Worm (Caenorhabditis elegans) whole organism, mixed stage, embryonic: ENCODE measurements around the gene hpo-18.

Experiments
- M03D4.4 ChIP-seq: sonication (generic microtip); optimal IDR thresholded peaks from 2 replicates; lab custom pipeline; 2017; ENCODE audit warnings: mild to moderate bottlenecking, missing genetic modification characterization, missing compliant biosample characterization
- bed-3 ChIP-seq: fragments of 200-800 bp; sonication (Bioruptor generic); optimal IDR thresholded peaks from 3 replicates; lab custom pipeline; 2018; ENCODE audit warnings: mild to moderate bottlenecking, missing genetic modification characterization, moderate library complexity, missing compliant biosample characterization
- blmp-1 ChIP-seq: fragments of 150-350 bp; optimal IDR thresholded peaks from 2 replicates; lab custom pipeline; 2014; ENCODE audit warnings: missing biosample characterization, missing genetic modification characterization
- ceh-39 ChIP-seq: fragments of 150-350 bp; optimal IDR thresholded peaks from 2 replicates; lab custom pipeline; 2014; ENCODE audit warnings: missing biosample characterization, missing genetic modification characterization
- ceh-43 ChIP-seq: fragments of 200-800 bp; sonication (Bioruptor generic); optimal IDR thresholded peaks from 2 replicates; lab custom pipeline; 2018; ENCODE audit warnings: mild to moderate bottlenecking, missing genetic modification characterization, moderate library complexity, missing compliant biosample characterization
- ceh-83 ChIP-seq: fragments of 200-800 bp; sonication (Bioruptor generic); optimal IDR thresholded peaks from 2 replicates; lab custom pipeline; 2018; ENCODE audit warnings: mild to moderate bottlenecking, missing genetic modification characterization, missing compliant biosample characterization
- ces-1 ChIP-seq: fragments of 150-350 bp; optimal IDR thresholded peaks from 2 replicates; lab custom pipeline; 2014; ENCODE audit warnings: missing biosample characterization, missing genetic modification reagents, missing genetic modification characterization
- cnd-1 ChIP-seq: fragments of 200-800 bp; sonication (Bioruptor generic); optimal IDR thresholded peaks from 2 replicates; lab custom pipeline; 2018; ENCODE audit warnings: mild to moderate bottlenecking, missing genetic modification characterization, missing compliant biosample characterization
- drap-1 ChIP-seq: fragments of 200-800 bp; sonication (Bioruptor generic); optimal IDR thresholded peaks from 3 replicates; lab custom pipeline; 2018; ENCODE audit warnings: mild to moderate bottlenecking, missing genetic modification characterization, missing compliant biosample characterization
- elt-1 ChIP-seq: sonication (generic microtip); optimal IDR thresholded peaks from 2 replicates; lab custom pipeline; 2017; ENCODE audit warnings: missing genetic modification characterization, mild to moderate bottlenecking, missing compliant biosample characterization, antibody characterized with exemption, moderate library complexity, borderline replicate concordance; ENCODE audit not compliant: insufficient read depth
- elt-3 ChIP-seq: fragments of 150-350 bp; optimal IDR thresholded peaks from 2 replicates; lab custom pipeline; 2014; ENCODE audit warnings: missing biosample characterization, missing genetic modification characterization
- flh-1 ChIP-seq: fragments of 200-800 bp; sonication (Bioruptor generic); optimal IDR thresholded peaks from 2 replicates; lab custom pipeline; 2018; ENCODE audit warnings: mild to moderate bottlenecking, missing genetic modification characterization, moderate library complexity, missing compliant biosample characterization
- ham-2 ChIP-seq: fragments of 200-800 bp; sonication (Bioruptor generic); optimal IDR thresholded peaks from 2 replicates; lab custom pipeline; 2018; ENCODE audit warnings: mild to moderate bottlenecking, missing genetic modification characterization, missing compliant biosample characterization
- hlh-1 ChIP-seq: fragments of 150-350 bp; optimal IDR thresholded peaks from 2 replicates; lab custom pipeline; 2014; ENCODE audit warnings: missing biosample characterization, missing genetic modification reagents, missing genetic modification characterization
- lin-13 ChIP-seq: fragments of 150-350 bp; optimal IDR thresholded peaks from 2 replicates; lab custom pipeline; 2014; ENCODE audit warnings: missing biosample characterization, missing genetic modification characterization
- lin-32 ChIP-seq: fragments of 200-800 bp; sonication (Bioruptor generic); optimal IDR thresholded peaks from 2 replicates; lab custom pipeline; 2018; ENCODE audit warnings: mild to moderate bottlenecking, missing genetic modification characterization, missing compliant biosample characterization
- lsy-2 ChIP-seq: fragments of 150-350 bp; optimal IDR thresholded peaks from 2 replicates; lab custom pipeline; 2014; ENCODE audit warnings: missing biosample characterization, missing genetic modification characterization
- mab-5 ChIP-seq: fragments of 150-350 bp; optimal IDR thresholded peaks from 2 replicates; lab custom pipeline; 2014; ENCODE audit warnings: missing biosample characterization, missing genetic modification characterization
- mep-1 ChIP-seq: fragments of 150-350 bp; optimal IDR thresholded peaks from 2 replicates; lab custom pipeline; 2017; ENCODE audit warnings: missing biosample characterization, missing genetic modification reagents, missing genetic modification characterization, inconsistent platforms
- mls-2 ChIP-seq: sonication (generic microtip); optimal IDR thresholded peaks from 2 replicates; lab custom pipeline; 2016; ENCODE audit warnings: mild to moderate bottlenecking, missing genetic modification characterization, moderate library complexity, missing compliant biosample characterization
- nhr-12 ChIP-seq: fragments of 150-350 bp; optimal IDR thresholded peaks from 2 replicates; lab custom pipeline; 2014; ENCODE audit warnings: missing biosample characterization, missing genetic modification characterization
- nhr-2 ChIP-seq: fragments of 150-350 bp; optimal IDR thresholded peaks from 2 replicates; lab custom pipeline; 2014; ENCODE audit warnings: missing biosample characterization, missing genetic modification characterization
- nhr-237 ChIP-seq: fragments of 150-350 bp; optimal IDR thresholded peaks from 2 replicates; lab custom pipeline; 2014; ENCODE audit warnings: missing biosample characterization, missing genetic modification characterization
- nhr-28 ChIP-seq: fragments of 150-350 bp; optimal IDR thresholded peaks from 2 replicates; lab custom pipeline; 2014; ENCODE audit warnings: missing biosample characterization, missing genetic modification characterization
- nhr-76 ChIP-seq: sonication (generic microtip); optimal IDR thresholded peaks from 2 replicates; lab custom pipeline; 2017; ENCODE audit warnings: missing biosample characterization, missing genetic modification characterization
- pha-4 ChIP-seq: fragments of 150-350 bp; optimal IDR thresholded peaks from 2 replicates; lab custom pipeline; 2018; ENCODE audit warnings: missing biosample characterization, missing genetic modification reagents, missing genetic modification characterization
- sem-2 ChIP-seq: fragments of 200-800 bp; sonication (Bioruptor generic); optimal IDR thresholded peaks from 2 replicates; lab custom pipeline; 2018; ENCODE audit warnings: mild to moderate bottlenecking, missing genetic modification characterization, missing compliant biosample characterization
- snpc-4 ChIP-seq: fragments of 150-350 bp; optimal IDR thresholded peaks from 2 replicates; lab custom pipeline; 2014; ENCODE audit warnings: missing biosample characterization, missing genetic modification characterization
- sptf-1 ChIP-seq: sonication (generic microtip); optimal IDR thresholded peaks from 2 replicates; lab custom pipeline; 2017; ENCODE audit warnings: mild to moderate bottlenecking, missing genetic modification characterization, moderate library complexity, missing compliant biosample characterization
- tbx-8 ChIP-seq: fragments of 200-800 bp; sonication (Bioruptor generic); optimal IDR thresholded peaks from 2 replicates; lab custom pipeline; 2018; ENCODE audit warnings: mild to moderate bottlenecking, missing genetic modification characterization, moderate library complexity, missing compliant biosample characterization
- unc-120 ChIP-seq: sonication (generic microtip); optimal IDR thresholded peaks from 2 replicates; lab custom pipeline; 2017; ENCODE audit warnings: missing genetic modification characterization, missing compliant biosample characterization; ENCODE audit not compliant: poor library complexity, severe bottlenecking
- unc-39 ChIP-seq: fragments of 150-350 bp; optimal IDR thresholded peaks from 2 replicates; lab custom pipeline; 2014; ENCODE audit warnings: missing biosample characterization, missing genetic modification characterization
- unc-62 ChIP-seq: fragments of 150-350 bp; optimal IDR thresholded peaks from 2 replicates; lab custom pipeline; 2014; ENCODE audit warnings: missing biosample characterization, missing genetic modification reagents, missing genetic modification characterization
- zip-8 ChIP-seq: fragments of 150-350 bp; optimal IDR thresholded peaks from 2 replicates; lab custom pipeline; 2014; ENCODE audit warnings: missing biosample characterization, missing genetic modification characterization
- ztf-11 ChIP-seq: fragments of 150-350 bp; optimal IDR thresholded peaks from 2 replicates; lab custom pipeline; 2014; ENCODE audit warnings: missing biosample characterization, missing genetic modification characterization

hpo-18 gene

DNA sequence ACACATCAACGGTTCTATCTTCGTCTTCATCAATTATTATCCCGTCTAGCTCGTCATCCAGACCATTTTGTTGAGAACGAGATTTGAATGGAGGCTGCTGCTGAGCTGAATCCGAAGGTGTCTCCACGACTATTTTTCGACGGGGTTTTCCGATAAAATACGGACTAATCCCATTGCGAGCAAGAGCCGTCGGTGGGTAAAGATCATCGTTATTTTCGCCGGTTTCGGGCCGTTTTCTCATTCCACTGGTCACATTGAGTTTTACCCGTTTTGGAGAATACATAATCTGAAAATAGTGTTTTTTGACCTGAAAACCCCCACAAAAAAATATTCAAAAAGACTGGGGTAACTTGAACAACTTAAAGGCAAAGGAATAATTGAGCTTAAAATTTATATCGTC lies 511 bp downstream of the hpo-18 start, which contains the start of gene figl-1:
Gene figl-1, minus strand, starts transcription at position 286 of the 400 bp plus-strand sequence.
- TF ChIP-seq M03D4.4 (tag; lab: Kevin White, UChicago) (no peak), sem-2 (no peak), ham-2 (GFP tag; lab: Kevin White, UChicago) (no peak), nhr-28 (tag; lab: Kevin White, UChicago) (no peak), drap-1 (GFP tag; lab: Kevin White, UChicago) (no peak), cnd-1 (tag; lab: Kevin White, UChicago) (no peak), mep-1 (tag; lab: Kevin White, UChicago) (no peak), flh-1 (GFP tag; lab: Kevin White, UChicago) (no peak), ceh-43 (GFP tag; lab: Kevin White, UChicago) (no peak), pha-4 (tag; lab: Kevin White, UChicago) (no peak), zip-8 (tag; lab: Kevin White, UChicago) (no peak), nhr-2 (tag; lab: Kevin White, UChicago) (no peak), nhr-12 (tag; lab: Kevin White, UChicago) (no peak), elt-3 (tag; lab: Kevin White, UChicago) (no peak), ztf-11 (tag; lab: Kevin White, UChicago) (no peak), hlh-1 (tag; lab: Kevin White, UChicago) (no peak), bed-3 (GFP tag; lab: Kevin White, UChicago) (no peak), lin-13 (tag; lab: Kevin White, UChicago) (no peak), nhr-237 (tag; lab: Kevin White, UChicago) (no peak), snpc-4 (no peak)
- TF ChIP-seq, all 35 proteins: peak for 0

DNA sequence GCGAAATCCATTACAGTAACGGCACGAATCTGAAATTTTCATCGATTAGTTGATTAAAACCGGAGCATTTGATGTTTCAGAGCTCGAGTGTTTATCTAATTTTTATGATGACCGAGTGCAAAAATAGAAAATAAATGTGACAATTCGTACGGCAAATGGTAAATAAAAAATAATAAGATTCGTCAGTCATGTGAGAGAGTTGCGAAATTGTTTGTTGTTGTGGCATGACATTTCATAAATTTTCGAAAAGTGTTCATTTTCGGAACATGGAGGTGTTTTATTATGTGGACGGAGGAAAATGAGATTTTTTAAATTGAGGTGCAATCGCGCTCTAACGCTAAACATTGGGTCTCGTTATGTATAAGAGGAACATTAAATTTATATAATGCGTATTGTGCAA lies 4.5 kb downstream of the hpo-18 start:
- TF ChIP-seq snpc-4, result no peak
- TF ChIP-seq nhr-28 (tag; lab: Kevin White, UChicago), result no peak
- no peak for TF ChIP-seq lin-13 (tag; lab: Kevin White, UChicago)
- TF ChIP-seq tbx-8 (GFP tag; lab: Kevin White, UChicago), result no peak
- no peak for TF ChIP-seq elt-3 (tag; lab: Kevin White, UChicago)
- no peak for TF ChIP-seq ces-1 (GFP tag; lab: Kevin White, UChicago)
- no peak for TF ChIP-seq unc-62 (GFP tag; lab: Kevin White, UChicago)
- TF ChIP-seq drap-1 (GFP tag; lab: Kevin White, UChicago), result no peak
- TF ChIP-seq bed-3 (GFP tag; lab: Kevin White, UChicago), result no peak
- TF ChIP-seq sem-2, result no peak

DNA sequence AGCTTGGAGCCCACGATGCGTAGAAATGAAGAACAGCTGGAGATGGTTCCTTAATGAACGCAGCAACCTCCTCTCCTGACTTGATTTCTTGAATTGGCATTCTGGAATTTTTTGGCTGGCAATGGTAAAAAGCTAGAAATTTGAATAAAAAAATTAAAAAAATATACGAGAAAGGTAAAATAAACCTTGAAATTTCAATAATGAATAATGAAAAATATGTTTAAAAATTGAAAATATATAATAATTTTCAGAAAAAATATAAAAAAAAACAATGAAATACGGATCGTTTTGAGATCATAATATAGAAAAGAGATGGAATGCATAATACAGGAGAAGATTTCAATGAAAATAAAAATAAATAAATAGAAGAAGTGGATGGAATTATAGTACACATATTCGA lies 5.0 kb downstream of the hpo-18 start, which contains the start of gene glrx-3:
Gene glrx-3, minus strand, starts transcription at position 101 of the 400 bp plus-strand sequence.
- no peak for TF ChIP-seq mab-5 (tag; lab: Kevin White, UChicago)
- no peak for TF ChIP-seq mls-2 (tag; lab: Kevin White, UChicago)
- TF ChIP-seq nhr-76 (tag; lab: Kevin White, UChicago), result no peak
- TF ChIP-seq ceh-83, result no peak
- TF ChIP-seq lin-32, result no peak
- TF ChIP-seq unc-39 (tag; lab: Kevin White, UChicago), result no peak
- no peak for TF ChIP-seq nhr-12 (tag; lab: Kevin White, UChicago)
- no peak for TF ChIP-seq unc-120
- no peak for TF ChIP-seq blmp-1 (tag; lab: Kevin White, UChicago)
- no peak for TF ChIP-seq M03D4.4 (tag; lab: Kevin White, UChicago)
- no peak for TF ChIP-seq unc-62 (GFP tag; lab: Kevin White, UChicago)
- TF ChIP-seq zip-8 (tag; lab: Kevin White, UChicago), result no peak
- no peak for TF ChIP-seq drap-1 (GFP tag; lab: Kevin White, UChicago)
- TF ChIP-seq sptf-1 (tag; lab: Kevin White, UChicago), result no peak
- TF ChIP-seq flh-1 (GFP tag; lab: Kevin White, UChicago), result no peak
- TF ChIP-seq bed-3 (GFP tag; lab: Kevin White, UChicago), result no peak
- no peak for TF ChIP-seq elt-3 (tag; lab: Kevin White, UChicago)
- TF ChIP-seq lsy-2 (tag; lab: Kevin White, UChicago), result no peak

DNA sequence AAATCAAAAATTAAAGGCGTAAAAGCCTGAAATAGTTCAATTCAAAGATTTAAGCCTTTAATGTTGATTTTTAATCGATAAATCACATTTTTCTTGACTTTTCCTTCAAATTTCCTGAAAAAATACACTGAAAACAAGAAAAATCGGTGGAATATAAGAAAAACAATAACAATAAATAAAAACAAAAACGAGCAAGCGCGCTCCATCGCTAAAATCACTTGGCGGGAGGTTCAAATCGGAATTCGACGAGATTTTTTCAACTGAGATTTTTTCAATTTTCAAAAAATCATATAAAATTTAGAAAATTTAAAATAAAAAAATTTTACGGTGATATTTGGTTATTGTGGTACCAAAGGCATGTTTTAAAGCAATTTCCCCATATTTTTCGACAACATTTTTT lies 6.7 kb downstream of the hpo-18 start:
- no peak for TF ChIP-seq zip-8 (tag; lab: Kevin White, UChicago)
- no peak for TF ChIP-seq snpc-4
- TF ChIP-seq ham-2 (GFP tag; lab: Kevin White, UChicago), result no peak
- TF ChIP-seq nhr-28 (tag; lab: Kevin White, UChicago), result no peak
- no peak for TF ChIP-seq tbx-8 (GFP tag; lab: Kevin White, UChicago)
- no peak for TF ChIP-seq ces-1 (GFP tag; lab: Kevin White, UChicago)
- no peak for TF ChIP-seq mls-2 (tag; lab: Kevin White, UChicago)
- no peak for TF ChIP-seq flh-1 (GFP tag; lab: Kevin White, UChicago)
- no peak for TF ChIP-seq ceh-43 (GFP tag; lab: Kevin White, UChicago)
- TF ChIP-seq blmp-1 (tag; lab: Kevin White, UChicago), result no peak
- TF ChIP-seq mab-5 (tag; lab: Kevin White, UChicago), result no peak
- TF ChIP-seq lsy-2 (tag; lab: Kevin White, UChicago), result no peak
- TF ChIP-seq bed-3 (GFP tag; lab: Kevin White, UChicago), result no peak
- TF ChIP-seq elt-1, result no peak
- no peak for TF ChIP-seq ceh-39 (tag; lab: Kevin White, UChicago)
- TF ChIP-seq ceh-83, result no peak
- TF ChIP-seq unc-39 (tag; lab: Kevin White, UChicago), result no peak
- no peak for TF ChIP-seq unc-62 (GFP tag; lab: Kevin White, UChicago)
- no peak for TF ChIP-seq nhr-12 (tag; lab: Kevin White, UChicago)
